Worm (Caenorhabditis elegans) whole organism, young adult: ENCODE data around the gene zig-11.

ENCODE experiments used
- B0035.1 ChIP-seq: sonication (generic microtip); optimal IDR thresholded peaks from 2 replicates; lab custom pipeline; 2016; ENCODE audit warnings: missing genetic modification characterization, mild to moderate bottlenecking, missing compliant biosample characterization, missing genotype, missing genetic modification reagents
- F55B11.4 ChIP-seq: sonication (generic microtip); optimal IDR thresholded peaks from 2 replicates; lab custom pipeline; 2016; ENCODE audit warnings: missing compliant biosample characterization, missing genetic modification characterization, borderline replicate concordance; ENCODE audit not compliant: insufficient read depth
- F57C9.4 ChIP-seq: sonication (generic microtip); optimal IDR thresholded peaks from 2 replicates; lab custom pipeline; 2017; ENCODE audit warnings: mild to moderate bottlenecking, missing genetic modification characterization, missing compliant biosample characterization
- K11D2.4 ChIP-seq: fragments of 200-800 bp; sonication (Bioruptor generic); IDR thresholded peaks from 2 replicates; pipeline ENCODE4 v1.3.6; 2022; ENCODE audit warnings: missing genetic modification reagents, missing genetic modification characterization, missing compliant biosample characterization
- Y53F4B.3 ChIP-seq: fragments of 200-800 bp; sonication (Bioruptor generic); IDR thresholded peaks from 2 replicates; pipeline ENCODE4 v1.3.6; 2022; ENCODE audit warnings: missing genetic modification reagents, missing genetic modification characterization, missing compliant biosample characterization
- Y53G8AR.9 ChIP-seq: fragments of 200-800 bp; sonication (Bioruptor generic); conservative IDR thresholded peaks from 2 replicates; pipeline ENCODE4 v1.3.6; 2022; ENCODE audit warnings: missing genetic modification reagents, missing genetic modification characterization, missing compliant biosample characterization
- Y79H2A.3 ChIP-seq: fragments of 200-800 bp; sonication (Bioruptor generic); conservative IDR thresholded peaks from 2 replicates; pipeline ENCODE4 v1.3.6; 2022; ENCODE audit warnings: missing genetic modification reagents, missing genetic modification characterization, missing compliant biosample characterization
- Y95B8A.8 ChIP-seq: fragments of 200-800 bp; sonication (Bioruptor generic); IDR thresholded peaks from 2 replicates; pipeline ENCODE4 v1.3.6; 2022; ENCODE audit warnings: missing genetic modification reagents, missing genetic modification characterization, missing compliant biosample characterization
- aptf-3 ChIP-seq: fragments of 200-800 bp; sonication (Bioruptor generic); IDR thresholded peaks from 2 replicates; pipeline ENCODE4 v1.3.6; 2022; ENCODE audit warnings: missing genetic modification characterization, missing compliant biosample characterization
- attf-5 ChIP-seq: fragments of 200-800 bp; sonication (Bioruptor generic); optimal IDR thresholded peaks from 2 replicates; lab custom pipeline; 2018; ENCODE audit warnings: mild to moderate bottlenecking, missing genetic modification characterization, missing compliant biosample characterization
- bed-1 ChIP-seq: fragments of 200-800 bp; sonication (Bioruptor generic); IDR thresholded peaks from 2 replicates; pipeline ENCODE4 v1.3.6; 2022; ENCODE audit warnings: missing genetic modification reagents, missing genetic modification characterization, missing compliant biosample characterization
- ccch-3 ChIP-seq: fragments of 200-800 bp; sonication (Bioruptor generic); optimal IDR thresholded peaks from 2 replicates; lab custom pipeline; 2018; ENCODE audit warnings: mild to moderate bottlenecking, missing genetic modification characterization, missing compliant biosample characterization
- ceh-27 ChIP-seq: fragments of 200-800 bp; sonication (Bioruptor generic); optimal IDR thresholded peaks from 2 replicates; lab custom pipeline; 2018; ENCODE audit warnings: mild to moderate bottlenecking, missing genetic modification characterization, moderate library complexity, missing compliant biosample characterization
- ceh-79 ChIP-seq: sonication (generic microtip); optimal IDR thresholded peaks from 2 replicates; lab custom pipeline; 2017; ENCODE audit warnings: mild to moderate bottlenecking, missing genetic modification characterization, missing compliant biosample characterization
- ceh-91 ChIP-seq: fragments of 200-800 bp; sonication (Bioruptor generic); IDR thresholded peaks from 2 replicates; pipeline ENCODE4 v1.3.6; 2022; ENCODE audit warnings: missing genetic modification reagents, missing genetic modification characterization, missing compliant biosample characterization
- dox-1 ChIP-seq: fragments of 200-800 bp; sonication (Bioruptor generic); IDR thresholded peaks from 2 replicates; pipeline ENCODE4 v1.3.6; 2022; ENCODE audit warnings: missing genetic modification reagents, missing genetic modification characterization, missing compliant biosample characterization
- dpff-1 ChIP-seq: sonication (generic microtip); optimal IDR thresholded peaks from 2 replicates; lab custom pipeline; 2017; ENCODE audit warnings: mild to moderate bottlenecking, missing genetic modification characterization, missing compliant biosample characterization
- efl-1 ChIP-seq: fragments of 150-350 bp; optimal IDR thresholded peaks from 2 replicates; lab custom pipeline; 2014; ENCODE audit warnings: missing biosample characterization, missing genetic modification reagents, missing genetic modification characterization
- egl-44 ChIP-seq: fragments of 200-800 bp; sonication (Bioruptor generic); IDR thresholded peaks from 2 replicates; pipeline ENCODE4 v1.3.6; 2022; ENCODE audit warnings: missing genetic modification reagents, missing genetic modification characterization, missing compliant biosample characterization
- ekl-4 ChIP-seq: fragments of 200-800 bp; sonication (Bioruptor generic); IDR thresholded peaks from 2 replicates; pipeline ENCODE4 v1.3.6; 2022; ENCODE audit warnings: missing genetic modification reagents, missing genetic modification characterization, missing compliant biosample characterization
- ets-4 ChIP-seq: fragments of 200-800 bp; sonication (Bioruptor generic); optimal IDR thresholded peaks from 2 replicates; lab custom pipeline; 2018; ENCODE audit warnings: mild to moderate bottlenecking, missing genetic modification characterization, missing compliant biosample characterization
- fkh-3 ChIP-seq: sonication (generic microtip); optimal IDR thresholded peaks from 2 replicates; lab custom pipeline; 2016; ENCODE audit warnings: mild to moderate bottlenecking, missing genetic modification characterization, missing compliant biosample characterization
- gei-17 ChIP-seq: fragments of 200-800 bp; sonication (Bioruptor generic); optimal IDR thresholded peaks from 2 replicates; lab custom pipeline; 2018; ENCODE audit warnings: mild to moderate bottlenecking, missing genetic modification characterization, missing compliant biosample characterization
- him-1 ChIP-seq: sonication (generic microtip); optimal IDR thresholded peaks from 2 replicates; lab custom pipeline; 2016; ENCODE audit warnings: missing genotype, missing genetic modification reagents, missing genetic modification characterization, missing compliant biosample characterization
- hlh-26 ChIP-seq: fragments of 200-800 bp; sonication (Bioruptor generic); conservative IDR thresholded peaks from 2 replicates; pipeline ENCODE4 v1.3.6; 2022; ENCODE audit warnings: missing genetic modification reagents, missing genetic modification characterization, missing compliant biosample characterization
- hmg-1.2 ChIP-seq: fragments of 200-800 bp; sonication (Bioruptor generic); IDR thresholded peaks from 2 replicates; pipeline ENCODE4 v1.3.6; 2022; ENCODE audit warnings: missing genetic modification reagents, missing genetic modification characterization, missing compliant biosample characterization
- hsf-1 ChIP-seq: fragments of 200-800 bp; sonication (Bioruptor generic); IDR thresholded peaks from 2 replicates; pipeline ENCODE4 v1.3.6; 2022; ENCODE audit warnings: missing genetic modification reagents, missing genetic modification characterization, missing compliant biosample characterization
- lir-1 ChIP-seq: fragments of 200-800 bp; sonication (Bioruptor generic); conservative IDR thresholded peaks from 2 replicates; pipeline ENCODE4 v1.3.6; 2022; ENCODE audit warnings: missing genetic modification reagents, missing genetic modification characterization, missing compliant biosample characterization
- lsl-1 ChIP-seq: fragments of 200-800 bp; sonication (Bioruptor generic); optimal IDR thresholded peaks from 2 replicates; lab custom pipeline; 2018; ENCODE audit warnings: mild to moderate bottlenecking, missing genetic modification characterization, moderate library complexity, missing compliant biosample characterization
- madf-6 ChIP-seq: fragments of 200-800 bp; sonication (Bioruptor generic); IDR thresholded peaks from 2 replicates; pipeline ENCODE4 v1.3.6; 2022; ENCODE audit warnings: missing genetic modification reagents, missing genetic modification characterization, missing compliant biosample characterization
- mcd-1 ChIP-seq: fragments of 200-800 bp; sonication (Bioruptor generic); IDR thresholded peaks from 2 replicates; pipeline ENCODE4 v1.3.6; 2022; ENCODE audit warnings: missing genetic modification reagents, missing genetic modification characterization, missing compliant biosample characterization
- mel-28 ChIP-seq: sonication (generic microtip); optimal IDR thresholded peaks from 2 replicates; lab custom pipeline; 2016; ENCODE audit warnings: borderline replicate concordance, mild to moderate bottlenecking, missing genetic modification characterization, missing compliant biosample characterization
- nhr-90 ChIP-seq: sonication (generic microtip); optimal IDR thresholded peaks from 2 replicates; lab custom pipeline; 2016; ENCODE audit warnings: missing genotype, mild to moderate bottlenecking, missing genetic modification characterization, missing compliant biosample characterization
- pha-4 ChIP-seq: fragments of 150-350 bp; sonication (generic microtip); optimal IDR thresholded peaks from 2 replicates; lab custom pipeline; 2014; ENCODE audit warnings: missing biosample characterization, missing genetic modification reagents, missing genetic modification characterization
- rcor-1 ChIP-seq: fragments of 200-800 bp; sonication (Bioruptor generic); IDR thresholded peaks from 2 replicates; pipeline ENCODE4 v1.3.6; 2022; ENCODE audit warnings: missing genetic modification reagents, missing genetic modification characterization, missing compliant biosample characterization
- rpc-1 ChIP-seq, 2 experiments: fragments of 150-350 bp in 1 of 2; sonication (generic microtip) in 1 of 2; optimal IDR thresholded peaks; 2 replicates each; lab custom pipeline; 2014 to 2018; ENCODE audit warnings: missing biosample characterization in 1 of 2, missing genetic modification characterization in 1 of 2, missing genetic modification reagents in 1 of 2, missing genotype in 1 of 2
- snpc-4 ChIP-seq, 5 experiments: fragments of 150-350 bp in 1 of 5; sonication (generic microtip) in 4 of 5; optimal IDR thresholded peaks; 2 replicates each; lab custom pipeline; 2014 to 2018; ENCODE audit warnings: missing genetic modification characterization in 5 of 5, missing biosample characterization in 3 of 5, antibody characterized with exemption in 2 of 5, mild to moderate bottlenecking in 2 of 5, missing compliant biosample characterization in 2 of 5, missing genotype in 2 of 5, moderate library complexity in 2 of 5, missing genetic modification reagents in 1 of 5
- sptf-2 ChIP-seq: fragments of 200-800 bp; sonication (Bioruptor generic); optimal IDR thresholded peaks from 2 replicates; lab custom pipeline; 2018; ENCODE audit warnings: mild to moderate bottlenecking, missing genetic modification characterization, missing compliant biosample characterization
- tbp1 ChIP-seq: fragments of 200-800 bp; sonication (Bioruptor generic); optimal IDR thresholded peaks from 2 replicates; lab custom pipeline; 2018; ENCODE audit warnings: mild to moderate bottlenecking, missing genetic modification characterization, missing compliant biosample characterization
- ztf-26 ChIP-seq: sonication (generic microtip); optimal IDR thresholded peaks from 2 replicates; lab custom pipeline; 2017; ENCODE audit warnings: missing genetic modification characterization, missing compliant biosample characterization
- ztf-6 ChIP-seq: fragments of 200-800 bp; sonication (Bioruptor generic); IDR thresholded peaks from 2 replicates; pipeline ENCODE4 v1.3.6; 2022; ENCODE audit warnings: missing genetic modification reagents, missing genetic modification characterization, missing compliant biosample characterization

The zig-11 gene

DNA sequence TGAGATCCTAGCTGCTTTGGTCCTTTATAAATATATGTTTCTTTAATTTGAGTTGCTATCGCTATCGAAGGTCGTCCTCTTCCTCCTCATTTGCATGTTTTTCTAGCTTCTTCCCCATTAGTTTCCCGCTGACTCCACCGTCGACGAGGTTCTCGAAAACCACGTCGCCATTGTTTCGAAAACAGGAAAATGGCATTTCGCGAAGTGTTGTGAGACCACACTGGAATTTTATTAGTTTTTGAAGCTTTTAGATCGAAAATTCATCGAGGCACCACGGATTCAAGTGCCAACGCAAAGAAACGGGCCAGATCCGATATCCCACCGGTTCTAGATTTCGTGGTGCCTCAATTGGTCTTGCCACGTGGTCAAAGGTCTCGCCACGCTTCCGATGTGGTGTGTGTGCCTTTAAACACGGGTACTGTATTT lies 22.2 kb downstream of the zig-11 start (continued):
- TF ChIP-seq B0035.1 (tag; lab: Kevin White, UChicago), result no peak
- TF ChIP-seq hlh-26 (GFP tag; lab: Robert Waterston, UW), result no peak
- TF ChIP-seq hmg-1.2, result peak; percentile 12
- TF ChIP-seq him-1 (tag; lab: Kevin White, UChicago), result no peak
- TF ChIP-seq K11D2.4 (GFP tag; lab: Robert Waterston, UW), result no peak
- no peak for TF ChIP-seq ceh-27 (GFP tag; lab: Kevin White, UChicago)
- TF ChIP-seq hsf-1, result peak; percentile 59; the same call in 1 of the 2 replicates
- peak; percentile 78 for TF ChIP-seq ceh-91
- no peak for TF ChIP-seq egl-44 (GFP tag; lab: Robert Waterston, UW)
- peak; percentile 74 for TF ChIP-seq dox-1 (GFP tag; lab: Robert Waterston, UW)
- peak; percentile 70 for TF ChIP-seq madf-6 (GFP tag; lab: Robert Waterston, UW)
- TF ChIP-seq nhr-90 (tag; lab: Kevin White, UChicago), result no peak
- TF ChIP-seq gei-17 (GFP tag; lab: Kevin White, UChicago), result no peak
- 0 out of 2 replicates have a peak, but pooled peaks have one; percentile 52 for TF ChIP-seq Y95B8A.8
- TF ChIP-seq F55B11.4 (tag; lab: Kevin White, UChicago), result no peak
- TF ChIP-seq Y53G8AR.9 (GFP tag; lab: Robert Waterston, UW), result peak; percentile 67; the same call in 1 of the 2 replicates
- peak; percentile 34 for TF ChIP-seq sptf-2 (GFP tag; lab: Kevin White, UChicago)
- no peak for TF ChIP-seq snpc-4 (GFP tag; optimal IDR thresholded peaks at IDR 0.05; lab: Kevin White, UChicago)
- peak in 2 of 4 experiments; percentile 2 to 9 for TF ChIP-seq snpc-4 (tag; optimal IDR thresholded peaks at IDR 0.05; lab: Kevin White, UChicago)
- TF ChIP-seq aptf-3 (GFP tag; lab: Robert Waterston, UW), result 0 out of 2 replicates have a peak, but pooled peaks have one; percentile 54
- TF ChIP-seq, all 124 proteins: peak for 35

DNA sequence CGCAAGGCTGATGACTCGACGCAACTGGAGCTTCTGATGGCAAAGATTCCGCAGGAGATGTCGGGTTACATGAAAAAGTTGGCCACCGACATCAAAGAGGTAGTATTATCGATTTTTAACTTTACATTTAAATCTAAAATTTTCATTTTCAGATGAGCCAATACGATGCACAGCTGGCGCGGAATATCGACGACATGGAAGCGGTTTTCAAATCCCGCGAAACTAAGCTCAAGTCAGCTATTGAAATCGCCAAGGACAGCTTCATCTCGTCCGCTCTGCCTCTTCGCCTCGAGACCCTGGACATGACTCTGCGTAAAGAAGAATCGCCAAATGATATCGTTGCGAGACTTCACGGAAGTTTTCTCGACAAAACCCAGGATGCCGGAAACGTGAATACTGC lies 23.1 kb downstream of the zig-11 start, which contains the start of gene T10B5.3:
TSS of gene T10B5.3 (minus strand) at position 101 of the 400 bp plus-strand sequence.
- TF ChIP-seq bed-1 (GFP tag; lab: Robert Waterston, UW), result no peak
- no peak for TF ChIP-seq rpc-1 (optimal IDR thresholded peaks at IDR 0.05; lab: Kevin White, UChicago)
- no peak for TF ChIP-seq rpc-1 (tag; optimal IDR thresholded peaks at IDR 0.05; lab: Kevin White, UChicago)

DNA sequence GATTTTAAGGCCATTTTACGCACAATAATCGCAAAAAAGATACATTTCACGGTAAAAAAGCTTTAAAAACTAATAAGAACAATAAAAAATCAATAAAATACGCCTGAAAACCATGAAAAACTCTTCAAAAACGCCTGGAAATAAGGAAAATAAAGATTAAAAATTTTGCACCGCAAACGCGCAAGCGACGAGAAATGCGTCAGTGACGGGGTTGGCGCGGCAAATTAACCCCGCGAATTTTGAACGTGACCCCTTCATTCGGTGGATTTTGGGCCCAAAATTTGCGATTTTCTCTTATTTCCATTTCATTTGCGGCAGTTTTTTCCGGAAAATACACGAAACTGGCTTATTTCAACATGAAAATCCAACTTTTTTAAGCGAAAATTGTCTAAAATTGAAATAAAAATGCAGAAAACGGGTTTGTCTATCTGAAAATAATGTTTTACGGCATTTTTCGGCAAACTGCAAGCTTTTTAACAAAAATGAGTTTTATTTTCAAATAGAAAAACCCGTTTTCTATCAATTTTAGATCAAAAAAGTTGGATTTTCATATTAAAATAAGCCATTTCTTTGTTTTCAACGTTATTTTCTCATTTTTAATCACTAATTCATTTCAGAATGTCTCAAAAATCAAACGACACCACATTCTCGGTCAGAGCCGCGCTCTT lies 24.0 kb downstream of the zig-11 start, which contains the start of gene knl-3:
TSS of gene knl-3 (plus strand) at position 618 of the 668 bp plus-strand sequence.
- TF ChIP-seq Y53G8AR.9 (GFP tag; lab: Robert Waterston, UW), result peak; percentile 96
- TF ChIP-seq ets-4 (GFP tag; lab: Kevin White, UChicago), result no peak
- TF ChIP-seq ztf-26 (tag; lab: Kevin White, UChicago), result peak; percentile 68
- TF ChIP-seq fkh-3 (tag; lab: Kevin White, UChicago), result no peak
- TF ChIP-seq ceh-79 (tag; lab: Kevin White, UChicago), result no peak
- TF ChIP-seq lir-1 (GFP tag; lab: Robert Waterston, UW), result peak; percentile 87
- TF ChIP-seq mcd-1 (GFP tag; lab: Robert Waterston, UW), result peak; percentile 96
- TF ChIP-seq rcor-1 (GFP tag; lab: Robert Waterston, UW), result peak; percentile 95
- peak; percentile 68 for TF ChIP-seq him-1 (tag; lab: Kevin White, UChicago)
- TF ChIP-seq Y79H2A.3, result peak; percentile 77; the same call in 1 of the 2 replicates
- peak; percentile 96 for TF ChIP-seq attf-5 (GFP tag; lab: Kevin White, UChicago)
- TF ChIP-seq K11D2.4 (GFP tag; lab: Robert Waterston, UW), result peak; percentile 88
- TF ChIP-seq lsl-1 (GFP tag; lab: Kevin White, UChicago), result peak; percentile 85
- peak; percentile 95 for TF ChIP-seq ekl-4 (GFP tag; lab: Robert Waterston, UW)
- TF ChIP-seq pha-4 (tag; lab: Kevin White, UChicago), result peak; percentile 65
- TF ChIP-seq B0035.1 (tag; lab: Kevin White, UChicago), result peak; percentile 34
- TF ChIP-seq efl-1 (GFP tag; lab: Kevin White, UChicago), result peak; percentile 96
- no peak for TF ChIP-seq ccch-3 (GFP tag; lab: Kevin White, UChicago)
- TF ChIP-seq Y53F4B.3, result no peak
- 0 out of 2 replicates have a peak, but pooled peaks have one; percentile 33 for TF ChIP-seq ztf-6 (GFP tag; lab: Robert Waterston, UW)
- TF ChIP-seq sptf-2 (GFP tag; lab: Kevin White, UChicago), result no peak
- TF ChIP-seq F57C9.4 (tag; lab: Kevin White, UChicago), result no peak
- TF ChIP-seq mel-28 (tag; lab: Kevin White, UChicago), result peak; percentile 35
- no peak for TF ChIP-seq dpff-1
- peak; percentile 48 for TF ChIP-seq snpc-4 (GFP tag; optimal IDR thresholded peaks at IDR 0.05; lab: Kevin White, UChicago)
- peak; percentile 58 to 78 (median 73) for TF ChIP-seq snpc-4 (tag; optimal IDR thresholded peaks at IDR 0.05; lab: Kevin White, UChicago)
- TF ChIP-seq rpc-1 (optimal IDR thresholded peaks at IDR 0.05; lab: Kevin White, UChicago), result no peak
- TF ChIP-seq rpc-1 (tag; optimal IDR thresholded peaks at IDR 0.05; lab: Kevin White, UChicago), result no peak
- peak; percentile 97 for TF ChIP-seq dox-1 (GFP tag; lab: Robert Waterston, UW)
- peak; percentile 72 for TF ChIP-seq tbp1 (GFP tag; lab: Kevin White, UChicago)
